Worm (Caenorhabditis elegans): ENCODE data around the gene srz-5.

The srz-5 gene

DNA sequence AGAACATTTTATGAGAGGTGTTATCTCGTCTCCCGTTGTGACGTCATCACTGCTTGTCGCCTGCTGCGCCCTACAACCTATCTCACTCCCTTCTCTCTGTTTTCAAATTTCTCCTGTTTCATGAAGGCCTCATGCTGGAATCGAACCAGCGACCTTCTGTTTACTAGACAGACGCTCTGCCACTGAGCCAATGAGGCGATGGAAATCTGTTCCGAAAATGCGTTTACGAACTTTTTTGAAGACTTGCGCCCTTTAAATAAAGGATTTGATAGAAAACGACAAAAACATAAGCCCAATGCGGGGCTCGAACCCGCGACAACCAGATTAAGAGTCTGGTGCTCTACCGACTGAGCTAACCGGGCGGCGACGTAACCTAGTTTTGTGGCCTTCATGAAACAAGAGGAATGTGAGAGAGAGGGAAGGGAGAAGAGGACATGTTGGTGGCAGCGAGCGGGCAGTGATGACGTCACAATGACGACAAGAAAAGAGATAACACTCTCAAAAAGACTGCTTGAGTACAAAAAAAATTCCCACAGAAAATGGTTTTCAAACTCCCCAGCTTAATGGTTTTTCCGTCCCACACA, 4.5 kb upstream of the srz-5 start, which contains the start of gene clec-126 (continued):
- TF ChIP-seq hlh-30 (tag; optimal IDR thresholded peaks at IDR 0.05; ENCODE audit: insufficient read depth) (peak; percentile 85), ztf-7 (tag; optimal IDR thresholded peaks at IDR 0.05) (peak; percentile 59), lin-38 (GFP tag; IDR thresholded peaks at IDR 0.05) (peak; percentile 86), ceh-62 (tag; optimal IDR thresholded peaks at IDR 0.05) (no peak), duxl-1 (tag; optimal IDR thresholded peaks at IDR 0.05; ENCODE audit: poor library complexity) (peak; percentile 67), jun-1 (tag; optimal IDR thresholded peaks at IDR 0.05) (peak; percentile 60), pha-4 (GFP tag; IDR thresholded peaks at IDR 0.05) (peak; percentile 74; the same call in 1 of the 2 replicates), pha-4 (tag; optimal IDR thresholded peaks at IDR 0.05) (peak; percentile 27), lir-3 (tag; optimal IDR thresholded peaks at IDR 0.05) (peak; percentile 74), mdt-29 (GFP tag; IDR thresholded peaks at IDR 0.05) (0 out of 2 replicates have a peak, but pooled peaks have one; percentile 63), ztf-11 (tag; optimal IDR thresholded peaks at IDR 0.05) (no peak), F26F4.8 (GFP tag; conservative IDR thresholded peaks at IDR 0.05) (0 out of 2 replicates have a peak, but pooled peaks have one; percentile 22), sdz-12 (GFP tag; optimal IDR thresholded peaks at IDR 0.05) (peak; percentile 34)

DNA sequence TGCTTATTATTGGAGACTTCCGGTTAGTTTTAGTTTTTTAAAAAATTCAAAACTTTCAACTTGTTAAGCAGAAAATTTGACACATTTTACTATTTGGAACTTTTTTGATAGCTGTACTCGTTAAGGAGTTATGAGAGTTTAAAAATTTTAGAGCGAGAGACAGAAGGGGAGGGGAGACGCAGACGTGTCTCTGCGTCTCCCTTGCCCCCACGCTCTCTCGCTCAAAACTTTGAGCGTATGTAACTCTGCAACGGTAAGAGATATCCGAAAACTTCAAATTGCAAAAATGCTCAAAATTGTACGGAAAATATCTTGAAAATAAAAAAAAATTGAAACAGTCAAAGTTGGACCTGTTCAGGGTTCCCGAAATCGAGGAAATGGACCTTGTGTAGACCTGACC, 1.6 kb upstream of the srz-5 start:
- no peak for TF ChIP-seq ceh-20 (GFP tag; IDR thresholded peaks at IDR 0.05)
- TF ChIP-seq dmd-8 (GFP tag; IDR thresholded peaks at IDR 0.05): no peak
- TF ChIP-seq T20F7.1 (GFP tag; optimal IDR thresholded peaks at IDR 0.05): no peak
- TF ChIP-seq nhr-237 (tag; optimal IDR thresholded peaks at IDR 0.05): no peak
- TF ChIP-seq cey-2 (tag; optimal IDR thresholded peaks at IDR 0.05; ENCODE audit: borderline replicate concordance, insufficient read depth): no peak
- no peak for TF ChIP-seq ceh-62 (tag; optimal IDR thresholded peaks at IDR 0.05)
- TF ChIP-seq dmd-9 (GFP tag; IDR thresholded peaks at IDR 0.05): no peak
- no peak for TF ChIP-seq mes-2 (tag; optimal IDR thresholded peaks at IDR 0.05; ENCODE audit: poor library complexity, severe bottlenecking)
- no peak for TF ChIP-seq ceh-32 (tag; optimal IDR thresholded peaks at IDR 0.05; ENCODE audit: poor library complexity)

- no peak for TF ChIP-seq sdz-12 (GFP tag; optimal IDR thresholded peaks at IDR 0.05)
- TF ChIP-seq lin-39 (tag; optimal IDR thresholded peaks at IDR 0.05): no peak
- no peak for TF ChIP-seq zag-1 (tag; optimal IDR thresholded peaks at IDR 0.05)
- no peak for TF ChIP-seq zfp-3 (GFP tag; conservative IDR thresholded peaks at IDR 0.05)
- no peak for TF ChIP-seq gei-8 (GFP tag; optimal IDR thresholded peaks at IDR 0.05)
- TF ChIP-seq dmd-9 (GFP tag; IDR thresholded peaks at IDR 0.05): no peak
- TF ChIP-seq lin-29 (GFP tag; IDR thresholded peaks at IDR 0.05): no peak
- TF ChIP-seq zip-11 (GFP tag; IDR thresholded peaks at IDR 0.05): no peak
These were observed 988 bp upstream of the srz-5 start, which contains the start of the genes Y49F6B.14 and clec-125 for ce11 chrII:3515384-3516053. TSS of gene Y49F6B.14 (minus strand) at chrII:3515484. TSS of gene clec-125 (plus strand) at chrII:3516003.

- TF ChIP-seq ctbp-1 (GFP tag; IDR thresholded peaks at IDR 0.05) (no peak), tra-1 (GFP tag; IDR thresholded peaks at IDR 0.05) (0 out of 2 replicates have a peak, but pooled peaks have one; percentile 19)
These were observed 2.3 kb downstream of the srz-5 start, which contains the start of gene Y49F6B.19 for ce11 chrII:3512240-3512639. TSS of gene Y49F6B.19 (minus strand) at chrII:3512340.

DNA sequence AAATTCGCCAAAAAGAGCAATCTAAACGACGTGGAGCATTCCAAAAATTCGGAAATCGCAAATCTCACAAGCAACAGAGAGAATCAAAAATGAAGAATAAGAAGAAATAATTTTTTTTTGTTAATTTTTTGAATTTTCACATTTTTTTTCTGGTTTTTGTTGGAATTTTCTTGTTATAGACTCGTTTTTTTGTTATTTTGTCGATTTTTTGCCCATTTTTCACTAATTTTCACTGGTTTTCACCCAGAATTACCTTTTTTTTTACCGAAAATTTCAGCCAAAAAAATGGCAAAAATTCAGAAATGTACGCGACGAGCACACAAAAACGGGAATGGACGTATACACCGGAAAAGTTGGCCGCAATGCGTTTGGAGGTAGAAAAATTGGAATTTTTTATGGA, 9.8 kb downstream of the srz-5 start, which contains the start of gene cyh-1:
Gene cyh-1 (plus strand): TSS at position 301 of the 400 bp plus-strand sequence.
- TF ChIP-seq lin-38 (GFP tag; IDR thresholded peaks at IDR 0.05): 0 out of 2 replicates have a peak, but pooled peaks have one; percentile 15
- TF ChIP-seq unc-39 (tag; optimal IDR thresholded peaks at IDR 0.05): no peak
